Fruit fly (Drosophila melanogaster) whole organism, embryonic: ENCODE data around the gene CG31627.

Source experiments
- Abd-B ChIP-seq: fragments of 200-800 bp; sonication (Bioruptor generic); optimal IDR thresholded peaks from 2 replicates; lab custom pipeline; 2018; ENCODE audit warnings: missing biosample characterization, mild to moderate bottlenecking, missing genetic modification characterization, moderate library complexity
- Bteb2 ChIP-seq: fragments of 200-800 bp; sonication (Bioruptor generic); optimal IDR thresholded peaks from 2 replicates; lab custom pipeline; 2016; ENCODE audit warnings: missing biosample characterization, missing genetic modification characterization
- C15 ChIP-seq: fragments of 200-800 bp; sonication (Bioruptor generic); IDR thresholded peaks from 3 replicates; pipeline ENCODE4 v1.3.6; 2022; ENCODE audit warnings: missing biosample characterization, missing genetic modification characterization
- CG10147 ChIP-seq: fragments of 200-800 bp; sonication (Bioruptor generic); optimal IDR thresholded peaks from 2 replicates; lab custom pipeline; 2019; ENCODE audit warnings: missing biosample characterization, mild to moderate bottlenecking, missing genetic modification characterization, moderate library complexity
- CG10209 ChIP-seq: fragments of 200-800 bp; sonication (Bioruptor generic); optimal IDR thresholded peaks from 3 replicates; lab custom pipeline; 2017; ENCODE audit warnings: missing biosample characterization, mild to moderate bottlenecking, missing genetic modification characterization, missing genetic modification reagents
- CG12942 ChIP-seq: fragments of 200-800 bp; sonication (Bioruptor generic); optimal IDR thresholded peaks from 3 replicates; lab custom pipeline; 2016; ENCODE audit warnings: missing biosample characterization, missing genetic modification characterization
- CG14710 ChIP-seq: fragments of 200-800 bp; sonication (Bioruptor generic); optimal IDR thresholded peaks from 3 replicates; lab custom pipeline; 2019; ENCODE audit warnings: missing biosample characterization, mild to moderate bottlenecking, missing genetic modification characterization, moderate library complexity
- CG15514 ChIP-seq: fragments of 200-800 bp; sonication (Bioruptor generic); optimal IDR thresholded peaks from 3 replicates; lab custom pipeline; 2017; ENCODE audit warnings: missing biosample characterization, missing genetic modification characterization, mild to moderate bottlenecking, moderate library complexity, missing genetic modification reagents
- CG16863 ChIP-seq: fragments of 200-800 bp; sonication (Bioruptor generic); optimal IDR thresholded peaks from 3 replicates; lab custom pipeline; 2016; ENCODE audit warnings: missing biosample characterization, missing genetic modification characterization
- CG17328 ChIP-seq: fragments of 200-800 bp; sonication (Bioruptor generic); IDR thresholded peaks from 2 replicates; pipeline ENCODE4 v1.3.6; 2022; ENCODE audit warnings: missing biosample characterization, missing genetic modification characterization
- CG2199 ChIP-seq: fragments of 200-800 bp; sonication (Bioruptor generic); IDR thresholded peaks from 3 replicates; pipeline ENCODE4 v1.3.6; 2022; ENCODE audit warnings: missing biosample characterization, missing genetic modification characterization
- CG31441 ChIP-seq: fragments of 200-800 bp; sonication (Bioruptor generic); IDR thresholded peaks from 2 replicates; pipeline ENCODE4 v1.3.6; 2022; ENCODE audit warnings: missing biosample characterization, missing genetic modification characterization
- CG3163 ChIP-seq: fragments of 200-800 bp; sonication (Bioruptor generic); optimal IDR thresholded peaks from 3 replicates; lab custom pipeline; 2016; ENCODE audit warnings: missing biosample characterization, missing genetic modification characterization
- CG34422 ChIP-seq: fragments of 200-800 bp; sonication (Bioruptor generic); IDR thresholded peaks from 3 replicates; pipeline ENCODE4 v1.3.6; 2022; ENCODE audit warnings: missing biosample characterization, missing genetic modification characterization
- CG4617 ChIP-seq: fragments of 200-800 bp; sonication (Bioruptor generic); optimal IDR thresholded peaks from 3 replicates; lab custom pipeline; 2016; ENCODE audit warnings: missing biosample characterization, missing genetic modification characterization, borderline replicate concordance
- CG6654 ChIP-seq: fragments of 200-800 bp; sonication (Bioruptor generic); optimal IDR thresholded peaks from 2 replicates; lab custom pipeline; 2017; ENCODE audit warnings: missing biosample characterization, mild to moderate bottlenecking, missing genetic modification characterization
- CG7928 ChIP-seq: fragments of 200-800 bp; sonication (Bioruptor generic); optimal IDR thresholded peaks from 2 replicates; lab custom pipeline; 2017; ENCODE audit warnings: missing biosample characterization, mild to moderate bottlenecking, missing genetic modification characterization
- CTCF ChIP-seq: fragments of 200-800 bp; sonication (Bioruptor generic); optimal IDR thresholded peaks from 2 replicates; lab custom pipeline; 2017; ENCODE audit warnings: missing biosample characterization, mild to moderate bottlenecking, missing genetic modification characterization, moderate library complexity
- Dek ChIP-seq: fragments of 200-800 bp; sonication (Bioruptor generic); optimal IDR thresholded peaks from 3 replicates; lab custom pipeline; 2019; ENCODE audit warnings: missing biosample characterization, mild to moderate bottlenecking, missing genetic modification characterization, moderate library complexity
- Dp ChIP-seq: fragments of 200-800 bp; sonication (Bioruptor generic); optimal IDR thresholded peaks from 2 replicates; lab custom pipeline; 2018; ENCODE audit warnings: missing biosample characterization, mild to moderate bottlenecking, missing genetic modification characterization, moderate library complexity
- E2f1 ChIP-seq: fragments of 200-800 bp; sonication (Bioruptor generic); IDR thresholded peaks from 2 replicates; pipeline ENCODE4 v1.3.6; 2022; ENCODE audit warnings: missing biosample characterization, missing genetic modification characterization
- Fer3 ChIP-seq: fragments of 200-800 bp; sonication (Bioruptor generic); optimal IDR thresholded peaks from 2 replicates; lab custom pipeline; 2018; ENCODE audit warnings: missing biosample characterization, mild to moderate bottlenecking, missing genetic modification characterization, moderate library complexity
- Hey ChIP-seq: fragments of 200-800 bp; sonication (Bioruptor generic); optimal IDR thresholded peaks from 3 replicates; lab custom pipeline; 2018; ENCODE audit warnings: missing biosample characterization, mild to moderate bottlenecking, missing genetic modification characterization
- HmgZ ChIP-seq: fragments of 200-800 bp; sonication (Bioruptor generic); optimal IDR thresholded peaks from 2 replicates; lab custom pipeline; 2018; ENCODE audit warnings: missing biosample characterization, mild to moderate bottlenecking, missing genetic modification characterization
- Hmr ChIP-seq: fragments of 200-800 bp; sonication (Bioruptor generic); optimal IDR thresholded peaks from 3 replicates; lab custom pipeline; 2017; ENCODE audit warnings: mild to moderate bottlenecking, missing biosample characterization, missing genetic modification reagents, missing genetic modification characterization
- Lhr ChIP-seq: fragments of 200-800 bp; sonication (Bioruptor generic); optimal IDR thresholded peaks from 3 replicates; lab custom pipeline; 2017; ENCODE audit warnings: mild to moderate bottlenecking, missing biosample characterization, missing genetic modification reagents, missing genetic modification characterization
- Lpt ChIP-seq: fragments of >200 bp; optimal IDR thresholded peaks from 2 replicates; lab custom pipeline; 2018; ENCODE audit warnings: missing biosample characterization, missing genetic modification characterization
- NK7.1 ChIP-seq: fragments of 200-800 bp; sonication (Bioruptor generic); optimal IDR thresholded peaks from 3 replicates; lab custom pipeline; 2016; ENCODE audit warnings: missing biosample characterization, missing genetic modification characterization
- NfI ChIP-seq: fragments of 200-800 bp; sonication (Bioruptor generic); optimal IDR thresholded peaks from 3 replicates; lab custom pipeline; 2018; ENCODE audit warnings: missing biosample characterization, mild to moderate bottlenecking, missing genetic modification characterization, moderate library complexity
- Taf1 ChIP-seq: fragments of 200-800 bp; sonication (Bioruptor generic); IDR thresholded peaks from 2 replicates; pipeline ENCODE4 v1.3.6; 2022; ENCODE audit warnings: missing biosample characterization, missing genetic modification characterization
- cato ChIP-seq: fragments of 200-800 bp; sonication (Bioruptor generic); optimal IDR thresholded peaks from 2 replicates; lab custom pipeline; 2016; ENCODE audit warnings: missing biosample characterization, missing genetic modification characterization, borderline replicate concordance
- crol ChIP-seq: fragments of 200-800 bp; sonication (Bioruptor generic); IDR thresholded peaks from 2 replicates; pipeline ENCODE4 v1.3.6; 2022; ENCODE audit warnings: missing biosample characterization, missing genetic modification characterization
- cwo ChIP-seq: fragments of 200-800 bp; sonication (Bioruptor generic); optimal IDR thresholded peaks from 3 replicates; lab custom pipeline; 2017; ENCODE audit warnings: missing biosample characterization, missing genetic modification characterization, mild to moderate bottlenecking, moderate library complexity, missing genetic modification reagents
- da ChIP-seq: fragments of 200-800 bp; sonication (Bioruptor generic); optimal IDR thresholded peaks from 2 replicates; lab custom pipeline; 2016; ENCODE audit warnings: missing biosample characterization, missing genetic modification characterization
- en ChIP-seq: fragments of 200-800 bp; sonication (Bioruptor generic); optimal IDR thresholded peaks from 2 replicates; lab custom pipeline; 2016; ENCODE audit warnings: missing biosample characterization, missing genetic modification characterization
- exex ChIP-seq: fragments of 200-800 bp; sonication (Bioruptor generic); optimal IDR thresholded peaks from 4 replicates; lab custom pipeline; 2018; ENCODE audit warnings: missing biosample characterization, mild to moderate bottlenecking, missing genetic modification characterization, moderate library complexity
- gcm ChIP-seq: fragments of 200-800 bp; sonication (Bioruptor generic); optimal IDR thresholded peaks from 2 replicates; lab custom pipeline; 2019; ENCODE audit warnings: missing biosample characterization, mild to moderate bottlenecking, missing genetic modification characterization, moderate library complexity
- gro ChIP-seq: fragments of 200-800 bp; sonication (Bioruptor generic); optimal IDR thresholded peaks from 2 replicates; lab custom pipeline; 2016; ENCODE audit warnings: missing biosample characterization, missing genetic modification characterization
- gsb ChIP-seq: fragments of 200-800 bp; sonication (Bioruptor generic); IDR thresholded peaks from 2 replicates; pipeline ENCODE4 v1.3.6; 2022; ENCODE audit warnings: missing biosample characterization, missing genetic modification characterization
- gsb-n ChIP-seq: fragments of 200-800 bp; sonication (Bioruptor generic); optimal IDR thresholded peaks from 3 replicates; lab custom pipeline; 2018; ENCODE audit warnings: missing biosample characterization, mild to moderate bottlenecking, missing genetic modification characterization
- jing ChIP-seq: fragments of 200-800 bp; sonication (Bioruptor generic); optimal IDR thresholded peaks from 2 replicates; lab custom pipeline; 2018; ENCODE audit warnings: missing biosample characterization, mild to moderate bottlenecking, missing genetic modification characterization
- jumu ChIP-seq: fragments of 200-800 bp; sonication (Bioruptor generic); optimal IDR thresholded peaks from 3 replicates; lab custom pipeline; 2016; ENCODE audit warnings: missing biosample characterization, missing genetic modification characterization
- luna ChIP-seq: fragments of 200-800 bp; sonication (Bioruptor generic); optimal IDR thresholded peaks from 2 replicates; lab custom pipeline; 2016; ENCODE audit warnings: missing biosample characterization, missing genetic modification characterization
- pan ChIP-seq, 4 experiments: fragments of >200 bp in 3 of 4; fragments of 200-800 bp in 1 of 4; sonication (Bioruptor generic) in 1 of 4; optimal IDR thresholded peaks in 3 of 4; IDR thresholded peaks in 1 of 4; 2 replicates each; pipeline versions ENCODE4 v1.3.6 to Lab custom; 2017 to 2022; ENCODE audit warnings: missing biosample characterization in 2 of 4, missing genetic modification characterization in 2 of 4, mixed read lengths in 1 of 4
- pho ChIP-seq: fragments of 200-800 bp; sonication (Bioruptor generic); optimal IDR thresholded peaks from 2 replicates; lab custom pipeline; 2016; ENCODE audit warnings: missing biosample characterization, missing genetic modification characterization
- pzg ChIP-seq: fragments of 200-800 bp; sonication (Bioruptor generic); optimal IDR thresholded peaks from 3 replicates; lab custom pipeline; 2018; ENCODE audit warnings: missing biosample characterization, mild to moderate bottlenecking, missing genetic modification characterization, moderate library complexity
- rib ChIP-seq: fragments of 200-800 bp; sonication (Bioruptor generic); IDR thresholded peaks from 2 replicates; pipeline ENCODE4 v1.3.6; 2022; ENCODE audit warnings: missing biosample characterization, missing genetic modification characterization
- sug ChIP-seq: fragments of 200-800 bp; optimal IDR thresholded peaks from 2 replicates; lab custom pipeline; 2019; ENCODE audit warnings: missing biosample characterization, mild to moderate bottlenecking, missing genetic modification characterization, moderate library complexity
- tin ChIP-seq: fragments of 200-800 bp; sonication (Bioruptor generic); optimal IDR thresholded peaks from 3 replicates; lab custom pipeline; 2016; ENCODE audit warnings: missing biosample characterization, missing genetic modification characterization
- zfh2 ChIP-seq: fragments of 200-800 bp; sonication (Bioruptor generic); optimal IDR thresholded peaks from 2 replicates; lab custom pipeline; 2016; ENCODE audit warnings: missing biosample characterization, missing genetic modification characterization

The CG31627 gene

dm6 chr2L:21163311-21163842 is 9.6 kb upstream of the CG31627 start, which contains the start of gene Noc2 (continued):
- peak; percentile 54 for TF ChIP-seq Abd-B
- no peak for TF ChIP-seq Dek (tag; lab: Kevin White, UChicago)
- TF ChIP-seq CG14710 (tag; lab: Kevin White, UChicago), result peak; percentile 54
- peak; percentile 7 for TF ChIP-seq Dp (GFP tag; lab: Kevin White, UChicago)
- TF ChIP-seq CG3163 (GFP tag; lab: Kevin White, UChicago), result no peak
- TF ChIP-seq CTCF (GFP tag; lab: Kevin White, UChicago), result no peak
- no peak for TF ChIP-seq Bteb2 (GFP tag; lab: Kevin White, UChicago)
- no peak for TF ChIP-seq CG10147 (GFP tag; lab: Kevin White, UChicago)
- TF ChIP-seq CG10209 (GFP tag; lab: Kevin White, UChicago), result peak; percentile 27
- no peak for TF ChIP-seq en (GFP tag; lab: Kevin White, UChicago)
- no peak for TF ChIP-seq crol (GFP tag; lab: Robert Waterston, UW)
- TF ChIP-seq NfI, result peak; percentile 47
- TF ChIP-seq tin, result peak; percentile 50
- TF ChIP-seq gsb (GFP tag; lab: Robert Waterston, UW), result no peak
- no peak for TF ChIP-seq Lpt (GFP tag; lab: Kevin White, UChicago)
- TF ChIP-seq cato (GFP tag; lab: Kevin White, UChicago), result no peak
- peak; percentile 14; the same call in 1 of the 2 replicates for TF ChIP-seq Taf1 (GFP tag; lab: Robert Waterston, UW)
- TF ChIP-seq CG4617 (GFP tag; lab: Kevin White, UChicago), result peak; percentile 55
- TF ChIP-seq HmgZ, result peak; percentile 46
- no peak for TF ChIP-seq CG16863 (GFP tag; lab: Kevin White, UChicago)
- peak; percentile 48 for TF ChIP-seq zfh2 (GFP tag; lab: Kevin White, UChicago)
- TF ChIP-seq gcm, result no peak
- TF ChIP-seq Hmr (GFP tag; lab: Kevin White, UChicago), result peak; percentile 25
- TF ChIP-seq rib, result no peak
- no peak for TF ChIP-seq Hey
- peak; percentile 64 for TF ChIP-seq CG31441
- TF ChIP-seq luna (GFP tag; lab: Kevin White, UChicago), result no peak
- TF ChIP-seq jumu (GFP tag; lab: Kevin White, UChicago), result peak; percentile 1
- TF ChIP-seq NK7.1 (GFP tag; lab: Kevin White, UChicago), result no peak
- TF ChIP-seq pan (optimal IDR thresholded peaks at IDR 0.05; lab: Kevin White, UChicago), result no peak
- peak in 1 of 2 experiments; percentile 53 for TF ChIP-seq pan (GFP tag; optimal IDR thresholded peaks at IDR 0.05 in 1 of 2, IDR thresholded peaks at IDR 0.05 in 1 of 2)
- peak; percentile 40 for TF ChIP-seq pzg (GFP tag; lab: Kevin White, UChicago)
- TF ChIP-seq pho (GFP tag; lab: Kevin White, UChicago), result peak; percentile 31
- TF ChIP-seq CG15514 (GFP tag; lab: Kevin White, UChicago), result peak; percentile 37
- TF ChIP-seq sug (tag; lab: Kevin White, UChicago), result peak; percentile 40
- 0 out of 2 replicates have a peak, but pooled peaks have one; percentile 24 for TF ChIP-seq CG17328 (GFP tag; lab: Robert Waterston, UW)
- TF ChIP-seq gsb-n (tag; lab: Kevin White, UChicago), result no peak
- no peak for TF ChIP-seq CG2199
- TF ChIP-seq Fer3 (tag; lab: Kevin White, UChicago), result peak; percentile 16
- peak; percentile 60; the same call in 2 of the 3 replicates for TF ChIP-seq CG34422 (GFP tag; lab: Robert Waterston, UW)
- peak; percentile 15 for TF ChIP-seq Lhr (GFP tag; lab: Kevin White, UChicago)
- no peak for TF ChIP-seq jing
- TF ChIP-seq CG7928 (GFP tag; lab: Kevin White, UChicago), result no peak
- TF ChIP-seq da, result no peak
- TF ChIP-seq exex (tag; lab: Kevin White, UChicago), result no peak
- TF ChIP-seq CG6654 (GFP tag; lab: Kevin White, UChicago), result peak; percentile 20
- TF ChIP-seq gro (GFP tag; lab: Kevin White, UChicago), result no peak
- peak; percentile 38 for TF ChIP-seq CG12942 (GFP tag; lab: Kevin White, UChicago)
- TF ChIP-seq cwo, result peak; percentile 46
- TF ChIP-seq C15, result no peak
- TF ChIP-seq E2f1, result peak; percentile 51
